Fruit fly (Drosophila melanogaster) whole organism, prepupa: Measurements from ENCODE around the gene CG15461.

Experiments
- CG1621 ChIP-seq: fragments of 200-800 bp; sonication (Bioruptor generic); optimal IDR thresholded peaks from 3 replicates; lab custom pipeline; 2018; ENCODE audit warnings: missing biosample characterization, mild to moderate bottlenecking, missing genetic modification characterization
- CG4318 ChIP-seq: fragments of 200-800 bp; sonication (Bioruptor generic); optimal IDR thresholded peaks from 3 replicates; lab custom pipeline; 2017; ENCODE audit warnings: missing biosample characterization, mild to moderate bottlenecking, missing genetic modification characterization
- Gug ChIP-seq: fragments of 200-800 bp; sonication (Bioruptor generic); IDR thresholded peaks from 2 replicates; pipeline ENCODE4 v1.3.6; 2022; ENCODE audit warnings: missing biosample characterization, missing genetic modification characterization
- Met ChIP-seq: fragments of 200-800 bp; sonication (Bioruptor generic); optimal IDR thresholded peaks from 3 replicates; lab custom pipeline; 2016; ENCODE audit warnings: missing biosample characterization, missing genetic modification characterization
- acj6 ChIP-seq: fragments of 200-800 bp; sonication (Bioruptor generic); optimal IDR thresholded peaks from 3 replicates; lab custom pipeline; 2016; ENCODE audit warnings: missing biosample characterization, missing genetic modification characterization

dm6 chrX:20489995-20490393 lies 4.0 kb downstream of the CG15461 start:
- TF ChIP-seq Gug (GFP tag; lab: Robert Waterston, UW) (no peak), acj6 (GFP tag; lab: Kevin White, UChicago) (no peak), Met (GFP tag; lab: Kevin White, UChicago) (peak; percentile 17), CG4318 (GFP tag; lab: Kevin White, UChicago) (peak; percentile 19), CG1621 (tag; lab: Kevin White, UChicago) (no peak)
